Fruit fly (Drosophila melanogaster): ENCODE measurements around the gene Lrpprc2.

The Lrpprc2 gene

dm6 chrX:1464033-1464432 is 3.6 kb upstream of the Lrpprc2 start, which contains the start of gene Ns3:
TSS of gene Ns3 (minus strand) at chrX:1464220.
- TF ChIP-seq noc (tag; optimal IDR thresholded peaks at IDR 0.05): no peak

dm6 chrX:1461544-1461943 is 1.1 kb upstream of the Lrpprc2 start, which contains the start of gene CG14787:
TSS of gene CG14787 (minus strand) at chrX:1461676.
- no peak for TF ChIP-seq noc (tag; optimal IDR thresholded peaks at IDR 0.05)

- no peak for TF ChIP-seq noc (tag; optimal IDR thresholded peaks at IDR 0.05)
Observed at dm6 chrX:1456954-1457353, 3.5 kb downstream of the Lrpprc2 start, which contains the start of gene CG14785. TSS of gene CG14785 (minus strand) at chrX:1457054.

- no peak for TF ChIP-seq noc (tag; optimal IDR thresholded peaks at IDR 0.05)
Observed at dm6 chrX:1454837-1455236, 5.6 kb downstream of the Lrpprc2 start.

- no peak for TF ChIP-seq noc (tag; optimal IDR thresholded peaks at IDR 0.05)
Observed at dm6 chrX:1452130-1452529, 8.3 kb downstream of the Lrpprc2 start, which contains the start of gene Gr2a. TSS of gene Gr2a (plus strand) at chrX:1452430.

dm6 chrX:1414269-1414668 is 46.1 kb downstream of the Lrpprc2 start:
- no peak for TF ChIP-seq noc (tag; optimal IDR thresholded peaks at IDR 0.05)

- TF ChIP-seq noc (tag; optimal IDR thresholded peaks at IDR 0.05): no peak
Observed at dm6 chrX:1411225-1411932, 49.0 kb downstream of the Lrpprc2 start.

- no peak for TF ChIP-seq noc (tag; optimal IDR thresholded peaks at IDR 0.05)
Observed at dm6 chrX:1410312-1410711, 50.1 kb downstream of the Lrpprc2 start.

dm6 chrX:1408964-1409363 is 51.5 kb downstream of the Lrpprc2 start, which contains the start of gene futsch:
TSS of gene futsch (plus strand) at chrX:1409069.
- TF ChIP-seq noc (tag; optimal IDR thresholded peaks at IDR 0.05): no peak

- TF ChIP-seq noc (tag; optimal IDR thresholded peaks at IDR 0.05): no peak
Observed at dm6 chrX:1407683-1408082, 52.7 kb downstream of the Lrpprc2 start.
